Fruit fly (Drosophila melanogaster) whole organism, embryonic: ENCODE results near the gene CG45073.

ENCODE experiments used
- Ada2b ChIP-seq: fragments of 200-800 bp; sonication (Bioruptor generic); IDR thresholded peaks from 2 replicates; pipeline ENCODE4 v1.3.6; 2022; ENCODE audit warnings: missing biosample characterization, missing genetic modification characterization
- Atf-2 ChIP-seq: fragments of 200-800 bp; sonication (Bioruptor generic); optimal IDR thresholded peaks from 2 replicates; lab custom pipeline; 2016; ENCODE audit warnings: missing biosample characterization, missing genetic modification characterization
- Awh ChIP-seq: fragments of 200-800 bp; sonication (Bioruptor generic); IDR thresholded peaks from 2 replicates; pipeline ENCODE4, ENCODE4 v1.3.6; 2022; ENCODE audit warnings: missing biosample characterization, missing genetic modification characterization
- B-H1 ChIP-seq: fragments of 200-800 bp; sonication (Bioruptor generic); IDR thresholded peaks from 3 replicates; pipeline ENCODE4 v1.3.6; 2022; ENCODE audit warnings: missing biosample characterization, missing genetic modification characterization
- Bteb2 ChIP-seq: fragments of 200-800 bp; sonication (Bioruptor generic); optimal IDR thresholded peaks from 2 replicates; lab custom pipeline; 2016; ENCODE audit warnings: missing biosample characterization, missing genetic modification characterization
- C15 ChIP-seq: fragments of 200-800 bp; sonication (Bioruptor generic); IDR thresholded peaks from 3 replicates; pipeline ENCODE4 v1.3.6; 2022; ENCODE audit warnings: missing biosample characterization, missing genetic modification characterization
- CG11247 ChIP-seq: fragments of 200-800 bp; sonication (Bioruptor generic); IDR thresholded peaks from 2 replicates; pipeline ENCODE4 v1.3.6; 2022; ENCODE audit warnings: missing biosample characterization, missing genetic modification characterization
- CG11723 ChIP-seq: fragments of 200-800 bp; sonication (Bioruptor generic); optimal IDR thresholded peaks from 2 replicates; lab custom pipeline; 2017; ENCODE audit warnings: missing biosample characterization, mild to moderate bottlenecking, missing genetic modification characterization
- CG14050 ChIP-seq: fragments of 200-800 bp; sonication (Bioruptor generic); IDR thresholded peaks from 3 replicates; pipeline ENCODE4 v1.3.6; 2022; ENCODE audit warnings: missing biosample characterization, missing genetic modification characterization
- CG15479 ChIP-seq: fragments of 200-800 bp; sonication (Bioruptor generic); optimal IDR thresholded peaks from 3 replicates; lab custom pipeline; 2019; ENCODE audit warnings: missing biosample characterization, mild to moderate bottlenecking, missing genetic modification characterization, moderate library complexity
- CG1602 ChIP-seq: fragments of 200-800 bp; sonication (Bioruptor generic); optimal IDR thresholded peaks from 3 replicates; lab custom pipeline; 2016; ENCODE audit warnings: missing biosample characterization, missing genetic modification characterization
- CG18011 ChIP-seq: fragments of 200-800 bp; sonication (Bioruptor generic); optimal IDR thresholded peaks from 2 replicates; lab custom pipeline; 2017; ENCODE audit warnings: missing biosample characterization, missing genetic modification characterization, mild to moderate bottlenecking, moderate library complexity, missing genotype
- CG18262 ChIP-seq: fragments of 200-800 bp; optimal IDR thresholded peaks from 3 replicates; lab custom pipeline; 2019; ENCODE audit warnings: missing biosample characterization, mild to moderate bottlenecking, missing genetic modification characterization, moderate library complexity
- CG30020 ChIP-seq: fragments of 200-800 bp; optimal IDR thresholded peaks from 2 replicates; lab custom pipeline; 2019; ENCODE audit warnings: missing biosample characterization, mild to moderate bottlenecking, missing genetic modification characterization, moderate library complexity
- CG6254 ChIP-seq: fragments of 200-800 bp; sonication (Bioruptor generic); optimal IDR thresholded peaks from 3 replicates; lab custom pipeline; 2017; ENCODE audit warnings: mild to moderate bottlenecking, missing biosample characterization, missing genetic modification reagents, missing genetic modification characterization
- CG7372 ChIP-seq: fragments of 200-800 bp; sonication (Bioruptor generic); IDR thresholded peaks from 2 replicates; pipeline ENCODE4 v1.3.6; 2022; ENCODE audit warnings: missing biosample characterization, missing genetic modification characterization
- CG7987 ChIP-seq: fragments of 200-800 bp; sonication (Bioruptor generic); optimal IDR thresholded peaks from 2 replicates; lab custom pipeline; 2018; ENCODE audit warnings: missing biosample characterization, mild to moderate bottlenecking, missing genetic modification characterization, moderate library complexity
- CG8089 ChIP-seq: fragments of 200-800 bp; sonication (Bioruptor generic); optimal IDR thresholded peaks from 3 replicates; lab custom pipeline; 2016; ENCODE audit warnings: missing biosample characterization, missing genetic modification characterization
- CG8478 ChIP-seq: fragments of >200 bp; optimal IDR thresholded peaks from 2 replicates; lab custom pipeline; 2018
- CHES-1-like ChIP-seq: fragments of 200-800 bp; sonication (Bioruptor generic); optimal IDR thresholded peaks from 2 replicates; lab custom pipeline; 2016; ENCODE audit warnings: missing biosample characterization, missing genetic modification characterization
- CkIIα-i1 ChIP-seq: fragments of 200-800 bp; sonication (Bioruptor generic); IDR thresholded peaks from 2 replicates; pipeline ENCODE4 v1.3.6; 2022; ENCODE audit warnings: missing biosample characterization, missing genetic modification characterization
- D19B ChIP-seq: fragments of 200-800 bp; sonication (Bioruptor generic); optimal IDR thresholded peaks from 2 replicates; lab custom pipeline; 2017; ENCODE audit warnings: missing biosample characterization, mild to moderate bottlenecking, missing genetic modification characterization
- Dad ChIP-seq: fragments of 200-800 bp; sonication (Bioruptor generic); optimal IDR thresholded peaks from 3 replicates; lab custom pipeline; 2016; ENCODE audit warnings: missing biosample characterization, missing genetic modification characterization
- Elba2 ChIP-seq: fragments of 200-800 bp; sonication (Bioruptor generic); optimal IDR thresholded peaks from 3 replicates; lab custom pipeline; 2016; ENCODE audit warnings: missing biosample characterization, missing genetic modification characterization
- Fer2 ChIP-seq: fragments of 200-800 bp; sonication (Bioruptor generic); optimal IDR thresholded peaks from 2 replicates; lab custom pipeline; 2018; ENCODE audit warnings: missing biosample characterization, mild to moderate bottlenecking, missing genetic modification characterization, moderate library complexity
- Gsc ChIP-seq: fragments of 200-800 bp; sonication (Bioruptor generic); IDR thresholded peaks from 2 replicates; pipeline ENCODE4 v1.3.6; 2022; ENCODE audit warnings: missing biosample characterization, missing genetic modification characterization
- MESR4 ChIP-seq: fragments of 200-800 bp; sonication (Bioruptor generic); optimal IDR thresholded peaks from 2 replicates; lab custom pipeline; 2018; ENCODE audit warnings: missing biosample characterization, mild to moderate bottlenecking, missing genetic modification characterization, moderate library complexity
- Mad ChIP-seq: fragments of 200-800 bp; sonication (Bioruptor generic); optimal IDR thresholded peaks from 2 replicates; lab custom pipeline; 2016; ENCODE audit warnings: missing biosample characterization, missing genetic modification characterization
- Meics ChIP-seq: fragments of 200-800 bp; sonication (Bioruptor generic); optimal IDR thresholded peaks from 2 replicates; lab custom pipeline; 2017; ENCODE audit warnings: missing biosample characterization, mild to moderate bottlenecking, missing genetic modification characterization
- NC2α ChIP-seq: fragments of 200-800 bp; sonication (Bioruptor generic); optimal IDR thresholded peaks from 2 replicates; lab custom pipeline; 2016; ENCODE audit warnings: missing biosample characterization, missing genetic modification characterization
- Nf-YA ChIP-seq: fragments of 200-800 bp; sonication (Bioruptor generic); IDR thresholded peaks from 2 replicates; pipeline ENCODE4 v1.3.6; 2022; ENCODE audit warnings: missing biosample characterization, missing genetic modification characterization
- Opbp ChIP-seq: fragments of 200-800 bp; sonication (Bioruptor generic); IDR thresholded peaks from 3 replicates; pipeline ENCODE4 v1.3.6; 2022; ENCODE audit warnings: missing biosample characterization, missing genetic modification characterization; ENCODE audit not compliant: partially characterized antibody
- Pdp1 ChIP-seq, 2 experiments: fragments of 200-800 bp; sonication (Bioruptor generic); optimal IDR thresholded peaks; 3 replicates each; lab custom pipeline; 2016; ENCODE audit warnings: missing biosample characterization in 2 of 2, missing genetic modification characterization in 2 of 2, mild to moderate bottlenecking in 1 of 2, moderate library complexity in 1 of 2
- Spps ChIP-seq: fragments of 200-800 bp; sonication (Bioruptor generic); optimal IDR thresholded peaks from 2 replicates; lab custom pipeline; 2018; ENCODE audit warnings: missing biosample characterization, mild to moderate bottlenecking, missing genetic modification characterization
- Sry-β ChIP-seq: fragments of 200-800 bp; sonication (Bioruptor generic); optimal IDR thresholded peaks from 2 replicates; lab custom pipeline; 2018; ENCODE audit warnings: missing biosample characterization, mild to moderate bottlenecking, missing genetic modification characterization, moderate library complexity
- aop ChIP-seq: fragments of 200-800 bp; sonication (Bioruptor generic); IDR thresholded peaks from 2 replicates; pipeline ENCODE4 v1.3.6; 2022; ENCODE audit warnings: missing biosample characterization, missing genetic modification characterization
- ato ChIP-seq: fragments of 200-800 bp; sonication (Bioruptor generic); IDR thresholded peaks from 2 replicates; pipeline ENCODE4 v1.3.6; 2022; ENCODE audit warnings: missing biosample characterization, missing genetic modification characterization; ENCODE audit not compliant: partially characterized antibody
- bbx ChIP-seq: fragments of 200-800 bp; sonication (Bioruptor generic); IDR thresholded peaks from 2 replicates; pipeline ENCODE4 v1.3.6; 2022; ENCODE audit warnings: missing biosample characterization, missing genetic modification characterization; ENCODE audit not compliant: partially characterized antibody
- bowl ChIP-seq: fragments of 200-800 bp; sonication (Bioruptor generic); IDR thresholded peaks from 2 replicates; pipeline ENCODE4 v1.3.6; 2022; ENCODE audit warnings: missing biosample characterization, missing genetic modification characterization
- dmrt99B ChIP-seq: fragments of 200-800 bp; sonication (Bioruptor generic); optimal IDR thresholded peaks from 2 replicates; lab custom pipeline; 2018; ENCODE audit warnings: missing biosample characterization, mild to moderate bottlenecking, missing genetic modification characterization, moderate library complexity
- fru ChIP-seq: fragments of >200 bp; optimal IDR thresholded peaks from 2 replicates; lab custom pipeline; 2017
- ind ChIP-seq: fragments of 200-800 bp; sonication (Bioruptor generic); optimal IDR thresholded peaks from 3 replicates; lab custom pipeline; 2016; ENCODE audit warnings: missing biosample characterization, missing genetic modification characterization
- nom ChIP-seq: fragments of 200-800 bp; sonication (Bioruptor generic); optimal IDR thresholded peaks from 2 replicates; lab custom pipeline; 2017; ENCODE audit warnings: missing biosample characterization, missing genetic modification characterization, mild to moderate bottlenecking, moderate library complexity, missing genetic modification reagents
- otp ChIP-seq: fragments of 200-800 bp; sonication (Bioruptor generic); IDR thresholded peaks from 3 replicates; pipeline ENCODE4, ENCODE4 v1.3.6; 2022; ENCODE audit warnings: missing biosample characterization, missing genetic modification characterization
- prd ChIP-seq, 3 experiments: fragments of >200 bp in 2 of 3; fragments of 200-800 bp in 1 of 3; sonication (Bioruptor generic) in 1 of 3; optimal IDR thresholded peaks in 2 of 3; IDR thresholded peaks in 1 of 3; 2 replicates in 2 of 3; 3 replicates in 1 of 3; pipeline versions ENCODE4 v1.3.6 to Lab custom; 2017 to 2022; ENCODE audit warnings: missing biosample characterization in 1 of 3, missing genetic modification characterization in 1 of 3
- pros ChIP-seq: fragments of 200-800 bp; sonication (Bioruptor generic); optimal IDR thresholded peaks from 3 replicates; lab custom pipeline; 2019; ENCODE audit warnings: missing biosample characterization, mild to moderate bottlenecking, missing genetic modification characterization, moderate library complexity
- sim ChIP-seq: fragments of 200-800 bp; sonication (Bioruptor generic); IDR thresholded peaks from 2 replicates; pipeline ENCODE4 v1.3.6; 2022; ENCODE audit warnings: missing biosample characterization, missing genetic modification characterization
- sima ChIP-seq: fragments of 200-800 bp; sonication (Bioruptor generic); optimal IDR thresholded peaks from 2 replicates; lab custom pipeline; 2016; ENCODE audit warnings: missing biosample characterization, missing genetic modification characterization
- slou ChIP-seq: fragments of 200-800 bp; sonication (Bioruptor generic); optimal IDR thresholded peaks from 3 replicates; lab custom pipeline; 2016; ENCODE audit warnings: missing biosample characterization, missing genetic modification characterization
- trh ChIP-seq: fragments of 200-800 bp; sonication (Bioruptor generic); optimal IDR thresholded peaks from 2 replicates; lab custom pipeline; 2016; ENCODE audit warnings: missing biosample characterization, missing genetic modification characterization
- yki ChIP-seq: fragments of >200 bp; optimal IDR thresholded peaks from 3 replicates; lab custom pipeline; 2018

The CG45073 gene

dm6 chr3R:30090261-30091006 is 34.1 kb downstream of the CG45073 start (continued):
- TF ChIP-seq bowl (no peak), C15 (GFP tag; lab: Robert Waterston, UW) (no peak), aop (GFP tag; lab: Robert Waterston, UW) (no peak), sima (no peak), CG30020 (no peak), CG8478 (lab: Kevin White, UChicago) (no peak), Gsc (GFP tag; lab: Robert Waterston, UW) (no peak), CG1602 (GFP tag; lab: Kevin White, UChicago) (no peak), yki (lab: Kevin White, UChicago) (peak; percentile 29), fru (lab: Kevin White, UChicago) (no peak), Mad (no peak), Pdp1 (GFP tag; optimal IDR thresholded peaks at IDR 0.05; lab: Kevin White, UChicago) (peak in 1 of 2 experiments; percentile 90), bbx (no peak), Bteb2 (no peak), Ada2b (GFP tag; lab: Robert Waterston, UW) (no peak), B-H1 (GFP tag; lab: Robert Waterston, UW) (no peak), ato (GFP tag; lab: Robert Waterston, UW) (no peak), CG8089 (GFP tag; lab: Kevin White, UChicago) (no peak), trh (no peak), pros (GFP tag; lab: Kevin White, UChicago) (no peak), CG6254 (GFP tag; lab: Kevin White, UChicago) (no peak), Sry-β (GFP tag; lab: Kevin White, UChicago) (no peak), Dad (GFP tag; lab: Kevin White, UChicago) (no peak), CG7987 (GFP tag; lab: Kevin White, UChicago) (no peak), prd (optimal IDR thresholded peaks at IDR 0.05; lab: Kevin White, UChicago) (no peak), prd (GFP tag; IDR thresholded peaks at IDR 0.05; lab: Robert Waterston, UW) (no peak), Elba2 (GFP tag; lab: Kevin White, UChicago) (no peak), Fer2 (tag; lab: Kevin White, UChicago) (no peak), Nf-YA (no peak), ind (GFP tag; lab: Kevin White, UChicago) (no peak), CG15479 (GFP tag; lab: Kevin White, UChicago) (no peak), Opbp (GFP tag; lab: Robert Waterston, UW) (no peak), Meics (GFP tag; lab: Kevin White, UChicago) (no peak), CHES-1-like (GFP tag; lab: Kevin White, UChicago) (no peak), D19B (no peak), Atf-2 (GFP tag; lab: Kevin White, UChicago) (no peak), slou (GFP tag; lab: Kevin White, UChicago) (no peak), NC2α (GFP tag; lab: Kevin White, UChicago) (no peak), MESR4 (GFP tag; lab: Kevin White, UChicago) (no peak), CG11247 (no peak), CG18011 (GFP tag; lab: Kevin White, UChicago) (no peak), sim (GFP tag; lab: Robert Waterston, UW) (no peak), CG14050 (GFP tag; lab: Robert Waterston, UW) (no peak), nom (GFP tag; lab: Kevin White, UChicago) (peak; percentile 32), CkIIα-i1 (GFP tag; lab: Robert Waterston, UW) (no peak), CG18262 (no peak), dmrt99B (tag; lab: Kevin White, UChicago) (no peak), CG11723 (GFP tag; lab: Kevin White, UChicago) (no peak), Spps (tag; lab: Kevin White, UChicago) (no peak), CG7372 (GFP tag; lab: Robert Waterston, UW) (no peak), Awh (GFP tag; lab: Robert Waterston, UW) (no peak), otp (GFP tag; lab: Robert Waterston, UW) (no peak)
